Worm (Caenorhabditis elegans) whole organism, L4/young adult: ENCODE measurements around the gene srj-6.

Source experiments
- W03F9.2 ChIP-seq: fragments of 150-350 bp; optimal IDR thresholded peaks from 2 replicates; lab custom pipeline; 2014; ENCODE audit warnings: missing biosample characterization, missing genetic modification characterization
- him-1 ChIP-seq: sonication (generic microtip); optimal IDR thresholded peaks from 2 replicates; lab custom pipeline; 2016; ENCODE audit warnings: missing genotype, missing genetic modification reagents, missing genetic modification characterization, missing compliant biosample characterization

ce11 chrV:702260-702659, 48.0 kb upstream of the srj-6 start, which contains the start of gene srbc-37:
- TF ChIP-seq him-1 (tag; lab: Kevin White, UChicago), result no peak
- no peak for TF ChIP-seq W03F9.2 (tag; lab: Kevin White, UChicago)
